Fruit fly (Drosophila melanogaster): ENCODE measurements around the gene mRpL38.
A peak's percentile ranks its signal among the peaks of the same experiment; 100 is the strongest.

mRpL38 gene

DNA sequence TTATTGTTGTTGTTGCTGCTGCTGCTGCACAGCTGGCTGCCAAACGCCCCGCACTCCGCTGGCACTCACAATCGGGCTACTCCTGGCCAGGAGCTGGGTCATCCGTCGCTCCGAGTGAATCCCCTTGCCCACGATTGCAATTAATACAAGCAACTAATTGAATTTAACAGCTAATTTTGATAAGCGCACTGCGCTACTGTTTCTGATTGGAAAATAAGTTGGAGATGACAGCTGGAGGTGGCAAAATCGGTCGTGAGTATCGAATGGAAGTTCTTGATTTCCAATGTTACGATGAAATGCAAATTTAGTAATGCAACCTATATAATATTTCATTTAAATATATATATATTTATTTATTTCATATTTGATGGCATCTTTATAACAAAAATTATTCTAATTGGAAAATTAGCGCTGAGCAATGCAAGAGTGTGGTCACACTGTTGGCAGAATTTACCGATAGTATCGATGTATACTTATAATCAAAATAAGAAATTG, 7.8 kb downstream of the mRpL38 start, which contains the start of gene CG42271 (continued):
- TF ChIP-seq salm (tag; optimal IDR thresholded peaks at IDR 0.05): no peak
- TF ChIP-seq yki (optimal IDR thresholded peaks at IDR 0.05): no peak
- TF ChIP-seq gem (tag; optimal IDR thresholded peaks at IDR 0.05): no peak
- no peak for TF ChIP-seq ab (GFP tag; optimal IDR thresholded peaks at IDR 0.05)
- TF ChIP-seq Scr (GFP tag; IDR thresholded peaks at IDR 0.05; ENCODE audit: partially characterized antibody): peak; percentile 97
- TF ChIP-seq schlank (tag; optimal IDR thresholded peaks at IDR 0.05): no peak
- no peak for TF ChIP-seq rib (GFP tag; IDR thresholded peaks at IDR 0.05)
- TF ChIP-seq CG12659 (GFP tag; optimal IDR thresholded peaks at IDR 0.05): peak; percentile 79
- TF ChIP-seq CG34376 (GFP tag; optimal IDR thresholded peaks at IDR 0.05): no peak
- TF ChIP-seq hbn (GFP tag; IDR thresholded peaks at IDR 0.05; ENCODE audit: partially characterized antibody): peak; percentile 86
- no peak for TF ChIP-seq Bteb2 (GFP tag; optimal IDR thresholded peaks at IDR 0.05)
- TF ChIP-seq CG11695 (GFP tag; IDR thresholded peaks at IDR 0.05): no peak
- TF ChIP-seq CG2120 (GFP tag; optimal IDR thresholded peaks at IDR 0.05): peak; percentile 5
- peak in 1 of 3 experiments; percentile 48 for TF ChIP-seq lola (GFP tag; optimal IDR thresholded peaks at IDR 0.05)
- peak; percentile 41 for TF ChIP-seq Xbp1 (GFP tag; optimal IDR thresholded peaks at IDR 0.05)
- TF ChIP-seq trh (GFP tag; optimal IDR thresholded peaks at IDR 0.05): no peak
- no peak for TF ChIP-seq toy (GFP tag; IDR thresholded peaks at IDR 0.05)
- TF ChIP-seq CG12744 (GFP tag; optimal IDR thresholded peaks at IDR 0.05): no peak
- TF ChIP-seq CG12104 (GFP tag; optimal IDR thresholded peaks at IDR 0.05): no peak
- peak; percentile 55 for TF ChIP-seq CG15696 (tag; optimal IDR thresholded peaks at IDR 0.05)
- TF ChIP-seq C15 (GFP tag; IDR thresholded peaks at IDR 0.05): no peak
- TF ChIP-seq CG13894 (tag; optimal IDR thresholded peaks at IDR 0.05): no peak
- TF ChIP-seq insv (GFP tag; optimal IDR thresholded peaks at IDR 0.05): peak; percentile 58 to 98
- TF ChIP-seq cg (GFP tag; optimal IDR thresholded peaks at IDR 0.05): no peak
- TF ChIP-seq eyg (GFP tag; optimal IDR thresholded peaks at IDR 0.05): no peak
- no peak for TF ChIP-seq usp (GFP tag; optimal IDR thresholded peaks at IDR 0.05)
- TF ChIP-seq CG15514 (GFP tag; optimal IDR thresholded peaks at IDR 0.05): peak; percentile 61
- TF ChIP-seq al (GFP tag; IDR thresholded peaks at IDR 0.05): 0 out of 2 replicates have a peak, but pooled peaks have one; percentile 30
- 0 out of 2 replicates have a peak, but pooled peaks have one; percentile 12 for TF ChIP-seq CG6689 (GFP tag; IDR thresholded peaks at IDR 0.05)
- no peak for TF ChIP-seq CG32767 (GFP tag; IDR thresholded peaks at IDR 0.05)

DNA sequence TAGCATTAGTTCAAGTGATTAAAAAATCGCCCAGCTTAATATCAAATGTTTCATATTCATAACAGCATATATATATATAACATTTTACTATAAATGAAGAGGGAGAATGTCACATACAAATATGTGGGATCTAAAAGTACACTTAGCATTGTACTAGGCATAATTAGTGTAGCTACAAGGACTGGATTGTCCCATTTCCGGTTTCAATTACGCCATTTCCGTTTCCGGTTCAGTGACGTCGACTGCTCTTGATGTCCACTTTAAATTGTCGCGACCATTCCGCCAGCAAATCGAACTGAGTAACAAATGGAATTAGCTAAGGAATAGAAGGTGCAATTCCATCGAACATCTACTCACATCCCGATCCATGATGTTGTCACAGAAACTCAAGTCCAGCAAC, 8.4 kb downstream of the mRpL38 start:
- TF ChIP-seq CG33213 (GFP tag; optimal IDR thresholded peaks at IDR 0.05) (no peak), CG12071 (GFP tag; optimal IDR thresholded peaks at IDR 0.05) (no peak), sens (GFP tag) (peak; percentile 3), Ptx1 (GFP tag; IDR thresholded peaks at IDR 0.05) (no peak), pum (GFP tag; optimal IDR thresholded peaks at IDR 0.05) (no peak), CG12219 (GFP tag; optimal IDR thresholded peaks at IDR 0.05) (peak; percentile 25), CG2202 (tag; optimal IDR thresholded peaks at IDR 0.05) (peak; percentile 22), ci (GFP tag; IDR thresholded peaks at IDR 0.05) (peak; percentile 54; the same call in 2 of the 3 replicates), btn (GFP tag; optimal IDR thresholded peaks at IDR 0.05) (no peak), chif (GFP tag; optimal IDR thresholded peaks at IDR 0.05) (no peak), CG17385 (GFP tag; optimal IDR thresholded peaks at IDR 0.05) (peak; percentile 41), CG18262 (tag; optimal IDR thresholded peaks at IDR 0.05) (no peak), CG15479 (GFP tag; optimal IDR thresholded peaks at IDR 0.05) (no peak), grn (GFP tag; optimal IDR thresholded peaks at IDR 0.05) (no peak), CG4707 (GFP tag; optimal IDR thresholded peaks at IDR 0.05) (peak; percentile 20), Med (GFP tag) (peak; percentile 53), CG7271 (tag; optimal IDR thresholded peaks at IDR 0.05) (peak; percentile 72), wek (GFP tag; optimal IDR thresholded peaks at IDR 0.05) (peak; percentile 74), CG31441 (GFP tag; IDR thresholded peaks at IDR 0.05) (0 out of 2 replicates have a peak, but pooled peaks have one; percentile 18), wor (GFP tag; IDR thresholded peaks at IDR 0.05) (no peak), chn (GFP tag; optimal IDR thresholded peaks at IDR 0.05) (no peak), unpg (GFP tag; optimal IDR thresholded peaks at IDR 0.05) (peak; percentile 35), gcm (GFP tag; optimal IDR thresholded peaks at IDR 0.05) (peak; percentile 58)

Measured in whole organism, embryonic.